Fruit fly (Drosophila melanogaster): ENCODE measurements around the gene CG33645.

CG33645 gene

dm6 chr2L:13547738-13548726, 15.4 kb downstream of the CG33645 start (continued):
- TF ChIP-seq chm (GFP tag; IDR thresholded peaks at IDR 0.05) (no peak), Gug (GFP tag; IDR thresholded peaks at IDR 0.05) (0 out of 4 replicates have a peak, but pooled peaks have one; percentile 47), CG4854 (GFP tag; optimal IDR thresholded peaks at IDR 0.05) (no peak), CkIIα-i1 (GFP tag; IDR thresholded peaks at IDR 0.05) (no peak), CG10147 (GFP tag; optimal IDR thresholded peaks at IDR 0.05) (peak; percentile 73), CG10209 (GFP tag; optimal IDR thresholded peaks at IDR 0.05) (peak; percentile 67), CG42726 (GFP tag; IDR thresholded peaks at IDR 0.05; ENCODE audit: partially characterized antibody) (0 out of 2 replicates have a peak, but pooled peaks have one; percentile 4), CG15479 (GFP tag; optimal IDR thresholded peaks at IDR 0.05) (no peak), Sry-δ (GFP tag; optimal IDR thresholded peaks at IDR 0.05) (no peak), lab (GFP tag; optimal IDR thresholded peaks at IDR 0.05) (peak; percentile 53), CG7987 (GFP tag; optimal IDR thresholded peaks at IDR 0.05) (no peak), CG10959 (GFP tag; IDR thresholded peaks at IDR 0.05) (0 out of 2 replicates have a peak, but pooled peaks have one; percentile 46), Mad (GFP tag; optimal IDR thresholded peaks at IDR 0.05) (no peak), E2f1 (GFP tag; IDR thresholded peaks at IDR 0.05) (no peak), CG9876 (GFP tag; optimal IDR thresholded peaks at IDR 0.05) (peak; percentile 35), ase (GFP tag; IDR thresholded peaks at IDR 0.05) (no peak), CG30403 (GFP tag; optimal IDR thresholded peaks at IDR 0.05) (peak; percentile 77), CG17568 (GFP tag; optimal IDR thresholded peaks at IDR 0.05) (no peak), CG1529 (GFP tag; optimal IDR thresholded peaks at IDR 0.05) (no peak), CG16779 (GFP tag; IDR thresholded peaks at IDR 0.05) (no peak), CG10321 (GFP tag; IDR thresholded peaks at IDR 0.05) (peak; percentile 58), Hmx (GFP tag; optimal IDR thresholded peaks at IDR 0.05) (peak; percentile 45), CG16815 (GFP tag; optimal IDR thresholded peaks at IDR 0.05) (peak; percentile 68), CG8388 (GFP tag; optimal IDR thresholded peaks at IDR 0.05) (peak; percentile 11), CG18764 (GFP tag; optimal IDR thresholded peaks at IDR 0.05) (no peak), repo (GFP tag; optimal IDR thresholded peaks at IDR 0.05) (peak; percentile 1), cato (GFP tag; optimal IDR thresholded peaks at IDR 0.05; ENCODE audit: borderline replicate concordance) (no peak), CG18599 (GFP tag; optimal IDR thresholded peaks at IDR 0.05) (peak; percentile 82), psq (GFP tag; optimal IDR thresholded peaks at IDR 0.05) (no peak), tio (GFP tag; optimal IDR thresholded peaks at IDR 0.05) (peak; percentile 45), CG14014 (GFP tag; IDR thresholded peaks at IDR 0.05) (0 out of 2 replicates have a peak, but pooled peaks have one; percentile 15), Myb (GFP tag; optimal IDR thresholded peaks at IDR 0.05) (peak; percentile 26), CG31441 (GFP tag; IDR thresholded peaks at IDR 0.05) (peak; percentile 44; the same call in 1 of the 2 replicates), CG5953 (GFP tag; IDR thresholded peaks at IDR 0.05) (no peak), inv (GFP tag; IDR thresholded peaks at IDR 0.05; ENCODE audit: partially characterized antibody) (no peak; the same call in 1 of the 2 replicates), CG9727 (GFP tag; optimal IDR thresholded peaks at IDR 0.05) (peak; percentile 99), CG14965 (GFP tag; optimal IDR thresholded peaks at IDR 0.05; ENCODE audit: borderline replicate concordance) (no peak), NFAT (GFP tag; IDR thresholded peaks at IDR 0.05) (peak; percentile 34), knrl (GFP tag; IDR thresholded peaks at IDR 0.05; ENCODE audit: partially characterized antibody) (peak; percentile 37; the same call in 2 of the 3 replicates), CG17328 (GFP tag; IDR thresholded peaks at IDR 0.05) (no peak), CG17186 (GFP tag; optimal IDR thresholded peaks at IDR 0.05) (no peak), Fer2 (tag; optimal IDR thresholded peaks at IDR 0.05) (no peak), lilli (GFP tag; optimal IDR thresholded peaks at IDR 0.05) (peak; percentile 67), Hr39 (optimal IDR thresholded peaks at IDR 0.05) (no peak), Rx (GFP tag; IDR thresholded peaks at IDR 0.05) (no peak), CG7928 (GFP tag; optimal IDR thresholded peaks at IDR 0.05) (no peak), CG14860 (GFP tag; IDR thresholded peaks at IDR 0.05; ENCODE audit: partially characterized antibody) (no peak), corto (GFP tag; optimal IDR thresholded peaks at IDR 0.05) (no peak)
